Worm (Caenorhabditis elegans): ENCODE measurements around the gene ketn-1.

ketn-1 gene

DNA sequence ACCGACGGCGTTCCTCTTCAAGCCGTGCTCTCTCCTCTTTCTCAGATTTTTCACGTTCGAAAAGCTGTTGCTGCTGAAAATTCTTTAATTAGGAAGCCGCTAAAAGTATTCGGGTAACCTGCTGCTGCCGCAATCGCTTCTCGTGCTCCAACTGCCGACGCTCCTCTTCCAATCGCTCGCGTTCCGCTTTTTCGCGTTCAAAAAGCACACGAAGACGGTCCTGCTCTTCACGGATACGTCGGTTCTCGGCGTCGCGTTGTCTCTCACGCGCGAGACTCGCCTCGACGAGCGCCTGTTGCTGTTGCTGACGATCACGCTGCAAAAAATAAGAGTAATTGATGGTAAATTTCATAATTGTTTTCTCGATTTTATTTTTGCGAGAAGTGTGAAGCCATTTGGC is 7.0 kb downstream of the ketn-1 start:
- TF ChIP-seq elt-1 (tag; optimal IDR thresholded peaks at IDR 0.05) (no peak), unc-55 (GFP tag; optimal IDR thresholded peaks at IDR 0.05) (no peak), ceh-82 (tag; optimal IDR thresholded peaks at IDR 0.05) (no peak), ceh-16 (tag; optimal IDR thresholded peaks at IDR 0.05) (no peak), F13H6.1 (tag; optimal IDR thresholded peaks at IDR 0.05) (no peak), blmp-1 (tag; optimal IDR thresholded peaks at IDR 0.05; ENCODE audit: insufficient read depth) (no peak), unc-39 (tag; optimal IDR thresholded peaks at IDR 0.05) (no peak), crh-2 (tag; optimal IDR thresholded peaks at IDR 0.05) (no peak), nhr-23 (tag; optimal IDR thresholded peaks at IDR 0.05) (no peak), lin-11 (tag; optimal IDR thresholded peaks at IDR 0.05) (no peak), lin-39 (tag; optimal IDR thresholded peaks at IDR 0.05) (no peak), nhr-12 (tag; optimal IDR thresholded peaks at IDR 0.05) (no peak), sem-4 (tag; optimal IDR thresholded peaks at IDR 0.05) (no peak), egl-27 (tag; optimal IDR thresholded peaks at IDR 0.05) (no peak), alr-1 (tag; optimal IDR thresholded peaks at IDR 0.05) (no peak), nhr-6 (tag; optimal IDR thresholded peaks at IDR 0.05) (no peak)

DNA sequence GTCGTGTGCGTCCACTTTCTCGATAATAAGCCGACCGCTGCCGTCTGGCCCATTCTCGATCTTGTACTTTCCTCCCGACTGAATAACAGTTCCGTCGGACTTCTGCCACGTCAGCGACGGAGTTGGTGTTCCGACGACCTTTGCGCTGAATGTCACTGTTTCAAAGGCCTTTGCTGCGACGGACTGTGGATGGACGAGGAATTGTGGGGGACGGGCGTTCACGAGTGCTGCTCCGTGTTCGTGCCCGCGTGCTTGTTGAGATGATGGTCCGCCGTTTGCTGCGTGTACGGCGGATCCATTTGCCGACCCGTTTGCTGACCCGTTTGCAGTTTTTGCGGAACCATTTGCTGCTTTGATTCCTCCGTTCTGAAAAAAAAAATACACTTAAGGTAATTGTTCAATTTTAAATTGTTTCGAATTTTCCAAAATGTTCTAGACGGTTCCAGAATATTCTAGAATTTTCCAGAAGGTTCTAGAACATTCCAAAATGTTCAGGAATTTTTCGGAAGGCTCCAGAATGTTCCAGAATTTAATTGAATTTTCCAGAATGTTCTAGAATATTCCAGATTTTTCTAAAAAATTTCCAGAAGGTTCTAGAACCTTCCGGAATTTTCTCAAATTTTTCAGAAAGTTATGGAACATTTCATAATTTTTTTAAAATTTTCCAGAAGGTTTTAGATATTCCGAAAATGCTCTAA is 8.3 kb downstream of the ketn-1 start:
- TF ChIP-seq sma-3 (GFP tag; optimal IDR thresholded peaks at IDR 0.05) (no peak), crh-2 (tag; optimal IDR thresholded peaks at IDR 0.05) (no peak), gmeb-1 (tag; optimal IDR thresholded peaks at IDR 0.05) (no peak), nhr-21 (tag; optimal IDR thresholded peaks at IDR 0.05) (no peak), mab-5 (tag; optimal IDR thresholded peaks at IDR 0.05) (no peak), elt-1 (tag; optimal IDR thresholded peaks at IDR 0.05) (no peak), nhr-10 (tag; optimal IDR thresholded peaks at IDR 0.05) (no peak), blmp-1 (tag; optimal IDR thresholded peaks at IDR 0.05; ENCODE audit: insufficient read depth) (no peak), sem-4 (tag; optimal IDR thresholded peaks at IDR 0.05) (no peak), unc-55 (GFP tag; optimal IDR thresholded peaks at IDR 0.05) (no peak), lsy-2 (tag; optimal IDR thresholded peaks at IDR 0.05) (no peak)

- TF ChIP-seq ztf-1 (GFP tag; conservative IDR thresholded peaks at IDR 0.05): no peak
- TF ChIP-seq mbf-1 (tag; optimal IDR thresholded peaks at IDR 0.05): no peak
- no peak for TF ChIP-seq blmp-1 (tag; optimal IDR thresholded peaks at IDR 0.05; ENCODE audit: insufficient read depth)
- TF ChIP-seq lin-39 (tag; optimal IDR thresholded peaks at IDR 0.05): no peak
- no peak for TF ChIP-seq aly-2 (tag; optimal IDR thresholded peaks at IDR 0.05)
- no peak for TF ChIP-seq Y55F3AM.14 (GFP tag; optimal IDR thresholded peaks at IDR 0.05)
- no peak for TF ChIP-seq crh-2 (tag; optimal IDR thresholded peaks at IDR 0.05)
- no peak for TF ChIP-seq peb-1 (tag; optimal IDR thresholded peaks at IDR 0.05)
- no peak for TF ChIP-seq ztf-4 (tag; optimal IDR thresholded peaks at IDR 0.05)
- no peak for TF ChIP-seq unc-39 (tag; optimal IDR thresholded peaks at IDR 0.05)
- TF ChIP-seq elt-1 (tag; optimal IDR thresholded peaks at IDR 0.05): no peak
Observed at ce11 chrV:2795998-2796397, 11.7 kb downstream of the ketn-1 start, which contains the start of gene F54E2.2. F54E2.2 (plus strand) TSS chrV:2796298.

DNA sequence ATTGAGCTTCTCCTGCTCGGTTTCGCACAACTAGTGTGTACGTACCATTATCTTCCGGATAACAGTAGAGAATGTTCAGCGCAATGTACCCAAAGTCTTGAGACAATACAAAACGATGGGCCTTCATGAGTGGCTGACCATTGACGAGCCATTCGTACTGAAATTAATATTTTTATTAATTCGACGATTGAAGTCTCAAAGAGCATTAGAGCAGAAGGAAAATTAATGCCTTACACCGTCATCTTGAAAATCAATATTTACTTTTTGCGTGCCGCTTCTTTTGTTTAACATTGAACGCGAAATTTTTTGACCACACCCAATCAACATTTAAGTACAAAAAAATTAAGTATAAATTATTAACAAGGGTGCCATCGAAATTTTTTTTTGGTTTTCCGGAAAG is 14.7 kb downstream of the ketn-1 start:
- TF ChIP-seq F13H6.1 (tag; optimal IDR thresholded peaks at IDR 0.05) (no peak), R02D3.7 (tag; optimal IDR thresholded peaks at IDR 0.05) (no peak), dmd-4 (tag; optimal IDR thresholded peaks at IDR 0.05) (no peak), mbf-1 (tag; optimal IDR thresholded peaks at IDR 0.05) (no peak), fos-1 (tag; optimal IDR thresholded peaks at IDR 0.05) (no peak), ztf-1 (GFP tag; conservative IDR thresholded peaks at IDR 0.05) (no peak), crh-2 (tag; optimal IDR thresholded peaks at IDR 0.05) (no peak), Y55F3AM.14 (GFP tag; optimal IDR thresholded peaks at IDR 0.05) (no peak), zag-1 (tag; optimal IDR thresholded peaks at IDR 0.05) (no peak), lin-39 (tag; optimal IDR thresholded peaks at IDR 0.05) (no peak), C34F6.9 (tag; optimal IDR thresholded peaks at IDR 0.05) (no peak), ama-1 (optimal IDR thresholded peaks at IDR 0.05) (no peak), skn-1 (tag; optimal IDR thresholded peaks at IDR 0.05) (no peak), unc-39 (tag; optimal IDR thresholded peaks at IDR 0.05) (no peak), nhr-21 (tag; optimal IDR thresholded peaks at IDR 0.05) (no peak)

DNA sequence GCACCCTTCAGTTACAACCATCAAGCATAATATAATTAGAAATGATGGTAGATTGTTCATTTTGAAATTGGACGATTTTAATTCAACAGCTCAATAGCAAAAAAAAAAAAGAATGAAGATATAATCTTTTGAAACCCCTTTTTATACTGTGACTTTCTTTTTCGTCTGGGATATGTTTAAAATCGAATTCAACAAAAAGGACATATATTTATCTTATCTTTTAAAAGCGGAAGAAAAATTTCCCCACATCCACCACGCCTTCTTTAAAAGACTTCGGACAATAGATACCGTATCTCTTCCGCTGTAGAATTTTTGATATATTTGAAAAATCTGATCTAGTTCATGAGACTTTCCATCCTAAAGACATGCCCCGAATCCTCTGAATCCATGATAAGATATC is 26.9 kb downstream of the ketn-1 start, which contains the start of gene R05D8.11:
Gene R05D8.11, minus strand, starts transcription at position 101 of the 400 bp plus-strand sequence.
- TF ChIP-seq nhr-12 (tag; optimal IDR thresholded peaks at IDR 0.05) (no peak), nhr-23 (tag; optimal IDR thresholded peaks at IDR 0.05) (no peak), lin-11 (tag; optimal IDR thresholded peaks at IDR 0.05) (no peak), lsy-2 (tag; optimal IDR thresholded peaks at IDR 0.05) (no peak), zag-1 (tag; optimal IDR thresholded peaks at IDR 0.05) (no peak), sma-9 (GFP tag; optimal IDR thresholded peaks at IDR 0.05) (no peak), sma-9 (tag; optimal IDR thresholded peaks at IDR 0.05) (no peak), skn-1 (tag; optimal IDR thresholded peaks at IDR 0.05) (no peak), unc-62 (GFP tag; optimal IDR thresholded peaks at IDR 0.05) (no peak)

All from whole organism, L2 larva.